Worm (Caenorhabditis elegans) whole organism, early embryonic: ENCODE data around the gene Y37H2A.11.

Experiments
- ama-1 ChIP-seq: fragments of 150-350 bp; optimal IDR thresholded peaks from 2 replicates; lab custom pipeline; 2014
- ets-7 ChIP-seq: sonication (generic microtip); optimal IDR thresholded peaks from 2 replicates; lab custom pipeline; 2016; ENCODE audit warnings: missing genotype, missing genetic modification characterization, missing compliant biosample characterization
- scrt-1 ChIP-seq: fragments of 200-800 bp; sonication (Bioruptor generic); IDR thresholded peaks from 2 replicates; pipeline ENCODE4 v1.3.6; 2022; ENCODE audit warnings: missing genetic modification characterization, missing compliant biosample characterization
- tbx-37 ChIP-seq: fragments of 200-800 bp; sonication (Bioruptor generic); conservative IDR thresholded peaks from 2 replicates; pipeline ENCODE4 v1.3.6; 2022; ENCODE audit warnings: missing genetic modification reagents, missing genetic modification characterization, missing compliant biosample characterization

- no peak for TF ChIP-seq ama-1 (lab: Kevin White, UChicago)
- TF ChIP-seq ets-7 (tag; lab: Kevin White, UChicago), result no peak
- TF ChIP-seq scrt-1 (GFP tag; lab: Robert Waterston, UW), result no peak
- no peak for TF ChIP-seq tbx-37
These were observed 2.6 kb upstream of the Y37H2A.11 start, which contains the start of gene Y37H2A.10 for ce11 chrV:18138695-18139094.
